Worm (Caenorhabditis elegans): ENCODE measurements around the gene nhr-164.

ce11 chrV:15240215-15240614, 4.7 kb upstream of the nhr-164 start, which contains the start of gene srw-11:
- TF ChIP-seq him-1 (tag; optimal IDR thresholded peaks at IDR 0.05) = no peak
- no peak for TF ChIP-seq W03F9.2 (tag; optimal IDR thresholded peaks at IDR 0.05)
- no peak for TF ChIP-seq dao-5 (tag; optimal IDR thresholded peaks at IDR 0.05)

Measured in whole organism, L4/young adult.